Worm (Caenorhabditis elegans) whole organism, late embryonic: ENCODE measurements around the gene T18D3.9.

Experiments used
- ahr-1 ChIP-seq: sonication (generic microtip); optimal IDR thresholded peaks from 2 replicates; lab custom pipeline; 2016; ENCODE audit warnings: missing genetic modification characterization, missing compliant biosample characterization
- ama-1 ChIP-seq: fragments of 150-350 bp; optimal IDR thresholded peaks from 2 replicates; lab custom pipeline; 2014
- che-1 ChIP-seq: sonication (generic microtip); optimal IDR thresholded peaks from 2 replicates; lab custom pipeline; 2016; ENCODE audit warnings: mild to moderate bottlenecking, missing genetic modification characterization, missing compliant biosample characterization
- dmd-4 ChIP-seq: sonication (generic microtip); optimal IDR thresholded peaks from 2 replicates; lab custom pipeline; 2016; ENCODE audit warnings: borderline replicate concordance, missing genetic modification characterization, missing compliant biosample characterization
- lin-11 ChIP-seq: fragments of 200-800 bp; sonication (Bioruptor generic); optimal IDR thresholded peaks from 2 replicates; lab custom pipeline; 2018; ENCODE audit warnings: mild to moderate bottlenecking, missing genetic modification characterization, missing compliant biosample characterization
- nhr-11 ChIP-seq: fragments of 150-350 bp; optimal IDR thresholded peaks from 2 replicates; lab custom pipeline; 2014; ENCODE audit warnings: missing biosample characterization, missing genetic modification characterization
- npax-4 ChIP-seq: sonication (generic microtip); optimal IDR thresholded peaks from 2 replicates; lab custom pipeline; 2016; ENCODE audit warnings: missing genetic modification characterization, missing compliant biosample characterization
- pha-4 ChIP-seq: fragments of 150-350 bp; optimal IDR thresholded peaks from 2 replicates; lab custom pipeline; 2018; ENCODE audit warnings: missing biosample characterization, missing genetic modification reagents, missing genetic modification characterization
- tbx-2 ChIP-seq: sonication (generic microtip); optimal IDR thresholded peaks from 2 replicates; lab custom pipeline; 2016; ENCODE audit warnings: missing genetic modification characterization, missing compliant biosample characterization

DNA sequence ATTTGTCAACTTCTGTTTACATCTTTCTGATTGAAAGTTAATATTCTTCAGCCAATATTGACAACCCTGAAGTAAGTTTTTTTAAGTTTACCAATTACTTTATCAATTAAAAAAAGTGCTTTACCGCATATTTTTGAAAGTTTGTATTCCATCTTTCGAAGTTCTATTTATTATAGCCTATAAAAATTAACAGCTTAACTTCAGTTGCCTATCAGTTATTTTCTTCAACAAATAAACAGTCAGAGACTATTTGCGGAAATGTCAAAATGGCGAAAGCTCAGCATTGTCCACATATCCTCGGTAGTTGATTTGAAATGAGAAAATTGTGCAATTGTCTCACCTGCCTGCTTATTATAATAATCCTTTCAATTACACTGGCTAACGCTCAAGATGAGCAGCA, 9.2 kb upstream of the T18D3.9 start, which contains the start of gene T18D3.5:
- TF ChIP-seq ahr-1 (tag; lab: Kevin White, UChicago): no peak
- no peak for TF ChIP-seq lin-11
- no peak for TF ChIP-seq ama-1 (lab: Kevin White, UChicago)
- TF ChIP-seq pha-4 (tag; lab: Kevin White, UChicago): no peak
- TF ChIP-seq che-1 (tag; lab: Kevin White, UChicago): no peak
- no peak for TF ChIP-seq dmd-4 (tag; lab: Kevin White, UChicago)
- no peak for TF ChIP-seq nhr-11 (tag; lab: Kevin White, UChicago)
- TF ChIP-seq npax-4 (tag; lab: Kevin White, UChicago): no peak
- no peak for TF ChIP-seq tbx-2 (tag; lab: Kevin White, UChicago)
